Worm (Caenorhabditis elegans) whole organism, L3 larva: ENCODE measurements around the gene C56G3.2.

Source experiments
- R02D3.7 ChIP-seq: fragments of 150-350 bp; optimal IDR thresholded peaks from 2 replicates; lab custom pipeline; 2014; ENCODE audit warnings: missing biosample characterization, missing genetic modification characterization
- ceh-28 ChIP-seq: fragments of 150-350 bp; optimal IDR thresholded peaks from 2 replicates; lab custom pipeline; 2014; ENCODE audit warnings: missing biosample characterization, missing genetic modification reagents, missing genetic modification characterization
- elt-3 ChIP-seq, 3 experiments: fragments of 150-350 bp in 1 of 3; sonication (generic microtip) in 2 of 3; optimal IDR thresholded peaks; 2 replicates in 2 of 3; 4 replicates in 1 of 3; lab custom pipeline; 2014 to 2017; ENCODE audit warnings: missing biosample characterization in 3 of 3, missing genetic modification characterization in 3 of 3

DNA sequence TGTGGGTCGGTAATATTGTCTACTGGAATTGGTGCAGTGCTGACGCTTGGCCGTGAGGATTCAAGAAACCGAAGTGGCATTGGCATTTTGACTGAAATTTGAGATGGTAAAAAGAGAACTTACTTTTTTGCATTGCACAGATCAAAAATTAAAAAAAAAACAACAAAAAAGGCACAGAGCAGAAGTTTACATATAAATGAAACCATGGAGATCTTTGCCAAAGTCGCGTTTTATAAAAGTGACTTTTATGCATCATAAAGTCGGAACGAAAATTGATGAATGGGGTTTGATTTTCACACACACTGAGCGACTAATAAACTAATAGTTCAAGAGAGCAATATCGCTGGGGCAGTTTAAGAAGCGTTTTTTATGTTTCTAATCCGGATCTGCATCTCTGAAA lies 43.0 kb upstream of the C56G3.2 start, which contains the start of gene T08A9.13:
- TF ChIP-seq ceh-28 (tag; lab: Kevin White, UChicago): no peak
- TF ChIP-seq elt-3 (tag; optimal IDR thresholded peaks at IDR 0.05; lab: Kevin White, UChicago): no peak
- TF ChIP-seq R02D3.7 (tag; lab: Kevin White, UChicago): no peak
